Fruit fly (Drosophila melanogaster) whole organism, embryonic: ENCODE data around the gene Prx4.

Source experiments
- Bgb ChIP-seq: fragments of 200-800 bp; sonication (Bioruptor generic); IDR thresholded peaks from 2 replicates; pipeline ENCODE4 v1.3.6; 2022; ENCODE audit warnings: missing biosample characterization, missing genetic modification characterization; ENCODE audit not compliant: partially characterized antibody
- Bteb2 ChIP-seq: fragments of 200-800 bp; sonication (Bioruptor generic); optimal IDR thresholded peaks from 2 replicates; lab custom pipeline; 2016; ENCODE audit warnings: missing biosample characterization, missing genetic modification characterization
- CG10565 ChIP-seq: fragments of 200-800 bp; sonication (Bioruptor generic); optimal IDR thresholded peaks from 3 replicates; lab custom pipeline; 2016; ENCODE audit warnings: missing biosample characterization, mild to moderate bottlenecking, missing genetic modification characterization
- CG11398 ChIP-seq: fragments of 200-800 bp; sonication (Bioruptor generic); optimal IDR thresholded peaks from 2 replicates; lab custom pipeline; 2016; ENCODE audit warnings: missing biosample characterization, missing genetic modification characterization
- CG11504 ChIP-seq: fragments of 200-800 bp; sonication (Bioruptor generic); optimal IDR thresholded peaks from 3 replicates; lab custom pipeline; 2019; ENCODE audit warnings: missing biosample characterization, mild to moderate bottlenecking, missing genetic modification characterization, moderate library complexity
- CG12219 ChIP-seq: fragments of 200-800 bp; sonication (Bioruptor generic); optimal IDR thresholded peaks from 3 replicates; lab custom pipeline; 2018; ENCODE audit warnings: missing biosample characterization, mild to moderate bottlenecking, missing genetic modification characterization
- CG12659 ChIP-seq: fragments of 200-800 bp; sonication (Bioruptor generic); optimal IDR thresholded peaks from 3 replicates; lab custom pipeline; 2017; ENCODE audit warnings: mild to moderate bottlenecking, missing biosample characterization, missing genetic modification reagents, missing genetic modification characterization
- CG15269 ChIP-seq: fragments of 200-800 bp; sonication (Bioruptor generic); optimal IDR thresholded peaks from 2 replicates; lab custom pipeline; 2018; ENCODE audit warnings: missing biosample characterization, mild to moderate bottlenecking, missing genetic modification characterization, moderate library complexity
- CG2120 ChIP-seq: fragments of 200-800 bp; sonication (Bioruptor generic); optimal IDR thresholded peaks from 3 replicates; lab custom pipeline; 2016; ENCODE audit warnings: missing biosample characterization, missing genetic modification characterization
- CG2202 ChIP-seq: fragments of 200-800 bp; sonication (Bioruptor generic); optimal IDR thresholded peaks from 2 replicates; lab custom pipeline; 2018; ENCODE audit warnings: missing biosample characterization, mild to moderate bottlenecking, missing genetic modification characterization
- CG2875 ChIP-seq: fragments of 200-800 bp; sonication (Bioruptor generic); optimal IDR thresholded peaks from 2 replicates; lab custom pipeline; 2017; ENCODE audit warnings: missing biosample characterization, mild to moderate bottlenecking, missing genetic modification characterization, missing genetic modification reagents
- CG30403 ChIP-seq: fragments of 200-800 bp; sonication (Bioruptor generic); optimal IDR thresholded peaks from 3 replicates; lab custom pipeline; 2016; ENCODE audit warnings: missing biosample characterization, missing genetic modification characterization
- CG3065 ChIP-seq: fragments of 200-800 bp; sonication (Bioruptor generic); optimal IDR thresholded peaks from 2 replicates; lab custom pipeline; 2016; ENCODE audit warnings: missing biosample characterization, missing genetic modification characterization
- CG32767 ChIP-seq: fragments of 200-800 bp; sonication (Bioruptor generic); IDR thresholded peaks from 2 replicates; pipeline ENCODE4 v1.3.6; 2022; ENCODE audit warnings: missing biosample characterization, missing genetic modification characterization
- CG33213 ChIP-seq: fragments of 200-800 bp; sonication (Bioruptor generic); optimal IDR thresholded peaks from 3 replicates; lab custom pipeline; 2016; ENCODE audit warnings: missing biosample characterization, missing genetic modification characterization
- CG34422 ChIP-seq: fragments of 200-800 bp; sonication (Bioruptor generic); IDR thresholded peaks from 3 replicates; pipeline ENCODE4 v1.3.6; 2022; ENCODE audit warnings: missing biosample characterization, missing genetic modification characterization
- CG4360 ChIP-seq: fragments of 200-800 bp; sonication (Bioruptor generic); IDR thresholded peaks from 2 replicates; pipeline ENCODE4 v1.3.6; 2022; ENCODE audit warnings: missing biosample characterization, missing genetic modification characterization
- CG4404 ChIP-seq: fragments of 200-800 bp; sonication (Bioruptor generic); IDR thresholded peaks from 2 replicates; pipeline ENCODE4 v1.3.6; 2022; ENCODE audit warnings: missing biosample characterization, missing genetic modification characterization
- CG8924 ChIP-seq: fragments of 200-800 bp; optimal IDR thresholded peaks from 3 replicates; lab custom pipeline; 2019; ENCODE audit warnings: missing biosample characterization, mild to moderate bottlenecking, missing genetic modification characterization, moderate library complexity
- CrebB ChIP-seq: fragments of 200-800 bp; sonication (Bioruptor generic); optimal IDR thresholded peaks from 3 replicates; lab custom pipeline; 2018; ENCODE audit warnings: missing biosample characterization, mild to moderate bottlenecking, missing genetic modification characterization
- Dfd ChIP-seq, 2 experiments: fragments of >200 bp; optimal IDR thresholded peaks; 2 replicates each; lab custom pipeline; 2017; ENCODE audit warnings: missing biosample characterization in 2 of 2, missing genetic modification characterization in 2 of 2
- Fer3 ChIP-seq: fragments of 200-800 bp; sonication (Bioruptor generic); optimal IDR thresholded peaks from 2 replicates; lab custom pipeline; 2018; ENCODE audit warnings: missing biosample characterization, mild to moderate bottlenecking, missing genetic modification characterization, moderate library complexity
- Hr51 ChIP-seq, 2 experiments: fragments of 200-800 bp; sonication (Bioruptor generic); optimal IDR thresholded peaks; 2 replicates in 1 of 2; 3 replicates in 1 of 2; lab custom pipeline; 2016 to 2018; ENCODE audit warnings: missing biosample characterization in 2 of 2, missing genetic modification characterization in 2 of 2, mild to moderate bottlenecking in 1 of 2, moderate library complexity in 1 of 2
- MESR4 ChIP-seq: fragments of 200-800 bp; sonication (Bioruptor generic); optimal IDR thresholded peaks from 2 replicates; lab custom pipeline; 2018; ENCODE audit warnings: missing biosample characterization, mild to moderate bottlenecking, missing genetic modification characterization, moderate library complexity
- Mad ChIP-seq: fragments of 200-800 bp; sonication (Bioruptor generic); optimal IDR thresholded peaks from 2 replicates; lab custom pipeline; 2016; ENCODE audit warnings: missing biosample characterization, missing genetic modification characterization
- Meics ChIP-seq: fragments of 200-800 bp; sonication (Bioruptor generic); optimal IDR thresholded peaks from 2 replicates; lab custom pipeline; 2017; ENCODE audit warnings: missing biosample characterization, mild to moderate bottlenecking, missing genetic modification characterization
- Mrtf ChIP-seq: fragments of 200-800 bp; sonication (Bioruptor generic); IDR thresholded peaks from 3 replicates; pipeline ENCODE4 v1.3.6; 2022; ENCODE audit warnings: missing biosample characterization, missing genetic modification characterization
- NfI ChIP-seq: fragments of 200-800 bp; sonication (Bioruptor generic); optimal IDR thresholded peaks from 3 replicates; lab custom pipeline; 2018; ENCODE audit warnings: missing biosample characterization, mild to moderate bottlenecking, missing genetic modification characterization, moderate library complexity
- Sox100B ChIP-seq: fragments of 200-800 bp; sonication (Bioruptor generic); optimal IDR thresholded peaks from 3 replicates; lab custom pipeline; 2018; ENCODE audit warnings: missing biosample characterization, mild to moderate bottlenecking, missing genetic modification characterization
- Sox102F ChIP-seq: fragments of 200-800 bp; sonication (Bioruptor generic); optimal IDR thresholded peaks from 2 replicates; lab custom pipeline; 2018; ENCODE audit warnings: missing biosample characterization, mild to moderate bottlenecking, missing genetic modification characterization, moderate library complexity
- Stat92E ChIP-seq, 3 experiments: fragments of >200 bp in 2 of 3; fragments of 200-800 bp in 1 of 3; sonication (Bioruptor generic) in 1 of 3; optimal IDR thresholded peaks; 2 replicates each; lab custom pipeline; 2017 to 2019; ENCODE audit warnings: missing biosample characterization in 3 of 3, missing genetic modification characterization in 3 of 3, mild to moderate bottlenecking in 1 of 3, moderate library complexity in 1 of 3
- Vsx1 ChIP-seq: fragments of 200-800 bp; sonication (Bioruptor generic); optimal IDR thresholded peaks from 2 replicates; lab custom pipeline; 2017; ENCODE audit warnings: missing biosample characterization, mild to moderate bottlenecking, missing genetic modification characterization, missing genetic modification reagents
- abd-A ChIP-seq: fragments of 200-800 bp; sonication (Bioruptor generic); optimal IDR thresholded peaks from 3 replicates; lab custom pipeline; 2019; ENCODE audit warnings: missing biosample characterization, mild to moderate bottlenecking, missing genetic modification characterization, moderate library complexity
- aop ChIP-seq: fragments of 200-800 bp; sonication (Bioruptor generic); IDR thresholded peaks from 2 replicates; pipeline ENCODE4 v1.3.6; 2022; ENCODE audit warnings: missing biosample characterization, missing genetic modification characterization
- ato ChIP-seq: fragments of 200-800 bp; sonication (Bioruptor generic); IDR thresholded peaks from 2 replicates; pipeline ENCODE4 v1.3.6; 2022; ENCODE audit warnings: missing biosample characterization, missing genetic modification characterization; ENCODE audit not compliant: partially characterized antibody
- cad ChIP-seq: fragments of >200 bp; optimal IDR thresholded peaks from 2 replicates; lab custom pipeline; 2017; ENCODE audit warnings: missing biosample characterization, missing genetic modification characterization
- chinmo ChIP-seq: fragments of 200-800 bp; sonication (Bioruptor generic); IDR thresholded peaks from 4 replicates; pipeline ENCODE4 v1.3.6; 2022; ENCODE audit warnings: missing biosample characterization, missing genetic modification characterization; ENCODE audit not compliant: partially characterized antibody
- crc ChIP-seq: fragments of 200-800 bp; sonication (Bioruptor generic); optimal IDR thresholded peaks from 2 replicates; lab custom pipeline; 2016; ENCODE audit warnings: missing biosample characterization, missing genetic modification characterization
- esg ChIP-seq: fragments of 200-800 bp; sonication (Bioruptor generic); conservative IDR thresholded peaks from 2 replicates; pipeline ENCODE4 v1.3.6; 2022; ENCODE audit warnings: missing biosample characterization, missing genetic modification characterization
- fd64A ChIP-seq: fragments of 200-800 bp; sonication (Bioruptor generic); optimal IDR thresholded peaks from 3 replicates; lab custom pipeline; 2018; ENCODE audit warnings: missing biosample characterization, mild to moderate bottlenecking, missing genetic modification characterization
- gcm2 ChIP-seq: fragments of 200-800 bp; sonication (Bioruptor generic); optimal IDR thresholded peaks from 2 replicates; lab custom pipeline; 2016; ENCODE audit warnings: missing biosample characterization, missing genetic modification characterization
- grau ChIP-seq: fragments of 200-800 bp; optimal IDR thresholded peaks from 3 replicates; lab custom pipeline; 2019; ENCODE audit warnings: missing biosample characterization, mild to moderate bottlenecking, missing genetic modification characterization, moderate library complexity
- lilli ChIP-seq: fragments of 200-800 bp; sonication (Bioruptor generic); optimal IDR thresholded peaks from 3 replicates; lab custom pipeline; 2016; ENCODE audit warnings: missing biosample characterization, missing genetic modification characterization
- lov ChIP-seq, 2 experiments: fragments of 200-800 bp in 1 of 2; fragments of >200 bp in 1 of 2; sonication (Bioruptor generic) in 1 of 2; IDR thresholded peaks in 1 of 2; optimal IDR thresholded peaks in 1 of 2; 2 replicates in 1 of 2; 3 replicates in 1 of 2; pipeline versions ENCODE4 v1.3.6 to Lab custom; 2017 to 2022; ENCODE audit warnings: missing biosample characterization in 1 of 2, missing genetic modification characterization in 1 of 2
- odd ChIP-seq: fragments of 200-800 bp; sonication (Bioruptor generic); optimal IDR thresholded peaks from 2 replicates; lab custom pipeline; 2017; ENCODE audit warnings: missing biosample characterization, mild to moderate bottlenecking, missing genetic modification characterization
- sc ChIP-seq, 3 experiments: fragments of >200 bp in 2 of 3; fragments of 200-800 bp in 1 of 3; sonication (Bioruptor generic) in 1 of 3; optimal IDR thresholded peaks; 2 replicates in 2 of 3; 3 replicates in 1 of 3; lab custom pipeline; 2017; ENCODE audit warnings: mild to moderate bottlenecking in 1 of 3, missing biosample characterization in 1 of 3, missing genetic modification characterization in 1 of 3, missing genetic modification reagents in 1 of 3
- sd ChIP-seq: fragments of 200-800 bp; sonication (Bioruptor generic); optimal IDR thresholded peaks from 3 replicates; lab custom pipeline; 2018; ENCODE audit warnings: missing biosample characterization, mild to moderate bottlenecking, missing genetic modification characterization, moderate library complexity
- sens-2 ChIP-seq: fragments of 200-800 bp; sonication (Bioruptor generic); IDR thresholded peaks from 2 replicates; pipeline ENCODE4 v1.3.6; 2022; ENCODE audit warnings: missing biosample characterization, missing genetic modification characterization
- trem ChIP-seq: fragments of 200-800 bp; optimal IDR thresholded peaks from 3 replicates; lab custom pipeline; 2019; ENCODE audit warnings: missing biosample characterization, mild to moderate bottlenecking, missing genetic modification characterization, moderate library complexity

The Prx4 gene

DNA sequence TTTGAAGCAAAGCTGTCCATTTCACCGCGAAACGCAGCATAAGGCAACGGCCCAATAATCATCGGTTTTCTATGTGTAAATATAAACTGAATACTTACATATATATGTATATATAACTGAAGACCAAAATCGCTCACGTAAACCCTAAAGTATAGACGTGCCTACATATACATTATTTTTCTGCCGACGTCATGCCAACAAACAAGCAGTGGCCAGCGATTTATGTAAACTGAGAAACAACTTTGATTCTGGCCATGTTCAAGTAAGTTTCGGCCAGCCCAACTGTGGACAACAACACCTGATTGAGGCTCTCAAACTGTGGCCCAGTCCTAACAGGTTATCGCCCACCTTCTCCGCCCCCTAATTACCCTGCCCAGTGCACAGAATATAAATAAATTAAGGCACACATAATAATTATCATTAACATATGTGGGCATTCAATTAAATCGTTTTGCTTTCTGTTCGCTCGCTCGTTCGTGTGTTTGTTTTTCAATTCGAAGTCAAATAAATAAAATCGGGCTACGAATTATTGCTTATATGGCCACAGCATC, 39.9 kb downstream of the Prx4 start (continued):
- TF ChIP-seq CG3065 (GFP tag; lab: Kevin White, UChicago) (no peak), CrebB (tag; lab: Kevin White, UChicago) (peak; percentile 8), lov (optimal IDR thresholded peaks at IDR 0.05; lab: Kevin White, UChicago) (no peak), lov (GFP tag; IDR thresholded peaks at IDR 0.05; lab: Robert Waterston, UW) (no peak), Sox102F (GFP tag; lab: Kevin White, UChicago) (no peak), ato (GFP tag; lab: Robert Waterston, UW) (no peak), Mrtf (GFP tag; lab: Robert Waterston, UW) (no peak), Sox100B (GFP tag; lab: Kevin White, UChicago) (no peak), Meics (GFP tag; lab: Kevin White, UChicago) (no peak), CG30403 (GFP tag; lab: Kevin White, UChicago) (no peak), Fer3 (no peak), CG10565 (GFP tag; lab: Kevin White, UChicago) (no peak), CG33213 (GFP tag; lab: Kevin White, UChicago) (no peak), Hr51 (GFP tag; optimal IDR thresholded peaks at IDR 0.05; lab: Kevin White, UChicago) (no peak), aop (GFP tag; lab: Robert Waterston, UW) (no peak), CG11398 (GFP tag; lab: Kevin White, UChicago) (no peak), Vsx1 (GFP tag; lab: Kevin White, UChicago) (peak; percentile 42), CG15269 (tag; lab: Kevin White, UChicago) (no peak), Bgb (GFP tag; lab: Robert Waterston, UW) (no peak), sc (optimal IDR thresholded peaks at IDR 0.05; lab: Kevin White, UChicago) (no peak), sc (GFP tag; optimal IDR thresholded peaks at IDR 0.05; lab: Kevin White, UChicago) (no peak), crc (GFP tag; lab: Kevin White, UChicago) (no peak), Bteb2 (no peak), NfI (GFP tag; lab: Kevin White, UChicago) (no peak), CG8924 (tag; lab: Kevin White, UChicago) (no peak), Stat92E (GFP tag; optimal IDR thresholded peaks at IDR 0.05; lab: Kevin White, UChicago) (no peak), CG2120 (GFP tag; lab: Kevin White, UChicago) (no peak), CG34422 (GFP tag; lab: Robert Waterston, UW) (peak; percentile 22; the same call in 1 of the 3 replicates), odd (GFP tag; lab: Kevin White, UChicago) (no peak), CG2875 (GFP tag; lab: Kevin White, UChicago) (no peak), gcm2 (GFP tag; lab: Kevin White, UChicago) (no peak), CG4404 (GFP tag; lab: Robert Waterston, UW) (no peak), fd64A (GFP tag; lab: Kevin White, UChicago) (no peak), chinmo (peak; percentile 86), Mad (GFP tag; lab: Kevin White, UChicago) (no peak), Dfd (GFP tag; optimal IDR thresholded peaks at IDR 0.05; lab: Kevin White, UChicago) (no peak), CG2202 (no peak), lilli (GFP tag; lab: Kevin White, UChicago) (no peak), CG12659 (GFP tag; lab: Kevin White, UChicago) (no peak), MESR4 (no peak), CG11504 (tag; lab: Kevin White, UChicago) (no peak), grau (no peak), trem (tag; lab: Kevin White, UChicago) (no peak), CG32767 (GFP tag; lab: Robert Waterston, UW) (no peak), esg (GFP tag; lab: Robert Waterston, UW) (no peak), sens-2 (GFP tag; lab: Robert Waterston, UW) (no peak), abd-A (peak; percentile 78), cad (GFP tag; lab: Kevin White, UChicago) (peak; percentile 50), CG4360 (no peak), CG12219 (GFP tag; lab: Kevin White, UChicago) (no peak), sd (tag; lab: Kevin White, UChicago) (peak; percentile 4)
